Fruit fly (Drosophila melanogaster) whole organism, wandering third instar larva: ENCODE results near the gene CG31898.

Experiments
- Abd-B ChIP-seq: fragments of >200 bp; optimal IDR thresholded peaks from 2 replicates; lab custom pipeline; 2017; ENCODE audit warnings: missing biosample characterization, missing genetic modification characterization
- CG32264 ChIP-seq: fragments of 200-800 bp; sonication (Bioruptor generic); optimal IDR thresholded peaks from 2 replicates; lab custom pipeline; 2016; ENCODE audit warnings: missing biosample characterization, missing genetic modification characterization
- CG9705 ChIP-seq: fragments of 200-800 bp; sonication (Bioruptor generic); optimal IDR thresholded peaks from 2 replicates; lab custom pipeline; 2018; ENCODE audit warnings: missing biosample characterization, mild to moderate bottlenecking, missing genetic modification characterization
- CrebA ChIP-seq: fragments of 200-800 bp; sonication (Bioruptor generic); optimal IDR thresholded peaks from 2 replicates; lab custom pipeline; 2016; ENCODE audit warnings: missing biosample characterization, mild to moderate bottlenecking, missing genetic modification characterization, borderline replicate concordance
- Dfd ChIP-seq: fragments of >200 bp; optimal IDR thresholded peaks from 2 replicates; lab custom pipeline; 2017; ENCODE audit warnings: missing biosample characterization, missing genetic modification characterization
- Dif ChIP-seq: fragments of 200-275, 200-300 bp; sonication (Bioruptor generic); optimal IDR thresholded peaks from 2 replicates; lab custom pipeline; 2018; ENCODE audit warnings: missing biosample characterization, missing genetic modification characterization; ENCODE audit not compliant: partially characterized antibody
- GATAd ChIP-seq: sonication (Bioruptor generic); optimal IDR thresholded peaks from 2 replicates; lab custom pipeline; 2016; ENCODE audit warnings: missing biosample characterization, missing genetic modification characterization
- HLH106 ChIP-seq: fragments of 200-800 bp; optimal IDR thresholded peaks from 3 replicates; lab custom pipeline; 2019; ENCODE audit warnings: missing biosample characterization, mild to moderate bottlenecking, missing genetic modification characterization, moderate library complexity
- Hnf4 ChIP-seq: fragments of 200-800 bp; sonication (Bioruptor generic); optimal IDR thresholded peaks from 2 replicates; lab custom pipeline; 2016; ENCODE audit warnings: missing biosample characterization, mild to moderate bottlenecking, missing genetic modification characterization
- Hr78 ChIP-seq: fragments of >200 bp; optimal IDR thresholded peaks from 2 replicates; lab custom pipeline; 2017; ENCODE audit warnings: missing biosample characterization, missing genetic modification characterization
- Hr83 ChIP-seq: fragments of 200-300 bp; sonication (Bioruptor generic); optimal IDR thresholded peaks from 2 replicates; lab custom pipeline; 2016; ENCODE audit warnings: missing biosample characterization, mild to moderate bottlenecking, missing genetic modification characterization, moderate library complexity; ENCODE audit not compliant: poor library complexity, severe bottlenecking
- Jra ChIP-seq: sonication (Bioruptor generic); optimal IDR thresholded peaks from 2 replicates; lab custom pipeline; 2016; ENCODE audit warnings: missing biosample characterization, missing genetic modification characterization
- Mio ChIP-seq: sonication (Bioruptor generic); optimal IDR thresholded peaks from 2 replicates; lab custom pipeline; 2016; ENCODE audit warnings: missing biosample characterization, missing genetic modification characterization
- Myc ChIP-seq: fragments of >200 bp; optimal IDR thresholded peaks from 2 replicates; lab custom pipeline; 2017
- N ChIP-seq: fragments of >200 bp; optimal IDR thresholded peaks from 2 replicates; lab custom pipeline; 2018; ENCODE audit warnings: missing biosample characterization, missing external identifiers, missing genetic modification characterization
- OdsH ChIP-seq: fragments of 200-800 bp; sonication (Bioruptor generic); optimal IDR thresholded peaks from 2 replicates; lab custom pipeline; 2016; ENCODE audit warnings: missing biosample characterization, mild to moderate bottlenecking, missing genetic modification characterization
- Rel ChIP-seq, 2 experiments: fragments of 200-800 bp; sonication (Bioruptor generic) in 1 of 2; optimal IDR thresholded peaks; 2 replicates in 1 of 2; 3 replicates in 1 of 2; lab custom pipeline; 2016 to 2019; ENCODE audit warnings: mild to moderate bottlenecking in 2 of 2, missing biosample characterization in 2 of 2, missing genetic modification characterization in 2 of 2, moderate library complexity in 1 of 2
- Sp1 ChIP-seq: fragments of 200-800 bp; sonication (Bioruptor generic); optimal IDR thresholded peaks from 3 replicates; lab custom pipeline; 2019; ENCODE audit warnings: missing biosample characterization, mild to moderate bottlenecking, missing genetic modification characterization, moderate library complexity
- Vsx2 ChIP-seq: fragments of 200-300, 225-300 bp; sonication (Bioruptor generic); optimal IDR thresholded peaks from 2 replicates; lab custom pipeline; 2018; ENCODE audit warnings: missing biosample characterization, missing genetic modification characterization; ENCODE audit not compliant: partially characterized antibody
- br ChIP-seq: fragments of 200-800 bp; sonication (Bioruptor generic); optimal IDR thresholded peaks from 2 replicates; lab custom pipeline; 2016; ENCODE audit warnings: missing biosample characterization, missing genetic modification characterization
- brk ChIP-seq: fragments of 200-800 bp; sonication (Bioruptor generic); optimal IDR thresholded peaks from 2 replicates; lab custom pipeline; 2016; ENCODE audit warnings: missing biosample characterization, mild to moderate bottlenecking, missing genetic modification characterization
- dl ChIP-seq, 2 experiments: fragments of 175-275, 200-275 bp in 1 of 2; fragments of 200-275 bp in 1 of 2; sonication (Bioruptor generic); optimal IDR thresholded peaks; lab custom pipeline; 2018; ENCODE audit warnings: mild to moderate bottlenecking in 2 of 2, missing biosample characterization in 2 of 2, missing genetic modification characterization in 2 of 2, moderate library complexity in 2 of 2; ENCODE audit not compliant: partially characterized antibody in 2 of 2, insufficient read depth in 1 of 2
- dmrt93B ChIP-seq: fragments of 200-800 bp; sonication (Bioruptor generic); optimal IDR thresholded peaks from 2 replicates; lab custom pipeline; 2018; ENCODE audit warnings: missing biosample characterization, mild to moderate bottlenecking, missing genetic modification characterization
- dsf ChIP-seq: sonication (Bioruptor generic); optimal IDR thresholded peaks from 2 replicates; lab custom pipeline; 2016; ENCODE audit warnings: missing biosample characterization, missing genetic modification characterization, borderline replicate concordance
- ey ChIP-seq: fragments of 200-800 bp; sonication (Bioruptor generic); optimal IDR thresholded peaks from 2 replicates; lab custom pipeline; 2016; ENCODE audit warnings: missing biosample characterization, missing genetic modification characterization
- foxo ChIP-seq, 2 experiments: fragments of 200-800 bp; sonication (Bioruptor generic); optimal IDR thresholded peaks; 2 replicates in 1 of 2; 3 replicates in 1 of 2; lab custom pipeline; 2016 to 2017; ENCODE audit warnings: missing biosample characterization in 2 of 2, missing genetic modification characterization in 2 of 2
- fru ChIP-seq: fragments of 200-800 bp; sonication (Bioruptor generic); optimal IDR thresholded peaks from 3 replicates; lab custom pipeline; 2016; ENCODE audit warnings: missing biosample characterization, mild to moderate bottlenecking, missing genetic modification characterization
- h ChIP-seq: fragments of 200-800 bp; sonication (Bioruptor generic); optimal IDR thresholded peaks from 3 replicates; lab custom pipeline; 2016; ENCODE audit warnings: missing biosample characterization, mild to moderate bottlenecking, missing genetic modification characterization
- jim ChIP-seq: fragments of 175-275, 200-325 bp; sonication (Bioruptor generic); optimal IDR thresholded peaks from 2 replicates; lab custom pipeline; 2016; ENCODE audit warnings: missing biosample characterization, mild to moderate bottlenecking, missing genetic modification characterization
- lola ChIP-seq: fragments of >200 bp; optimal IDR thresholded peaks from 2 replicates; lab custom pipeline; 2017; ENCODE audit warnings: missing biosample characterization, missing genetic modification characterization
- pan ChIP-seq: fragments of >200 bp; optimal IDR thresholded peaks from 2 replicates; lab custom pipeline; 2017
- psq ChIP-seq: fragments of 200-800 bp; sonication (Bioruptor generic); optimal IDR thresholded peaks from 3 replicates; lab custom pipeline; 2017; ENCODE audit warnings: missing biosample characterization, mild to moderate bottlenecking, missing genetic modification characterization, moderate library complexity
- rgr ChIP-seq: fragments of 200-800 bp; sonication (Bioruptor generic); optimal IDR thresholded peaks from 3 replicates; lab custom pipeline; 2016; ENCODE audit warnings: missing biosample characterization, mild to moderate bottlenecking, missing genetic modification characterization
- sage ChIP-seq: fragments of 200-800 bp; sonication (Bioruptor generic); optimal IDR thresholded peaks from 2 replicates; lab custom pipeline; 2016; ENCODE audit warnings: missing biosample characterization, mild to moderate bottlenecking, missing genetic modification characterization
- sv ChIP-seq: fragments of 200-800 bp; sonication (Bioruptor generic); optimal IDR thresholded peaks from 3 replicates; lab custom pipeline; 2016; ENCODE audit warnings: missing biosample characterization, missing genetic modification characterization
- tai ChIP-seq: sonication (Bioruptor generic); optimal IDR thresholded peaks from 2 replicates; lab custom pipeline; 2016; ENCODE audit warnings: missing biosample characterization, missing genetic modification characterization
- usp ChIP-seq: fragments of >200 bp; optimal IDR thresholded peaks from 2 replicates; lab custom pipeline; 2017; ENCODE audit warnings: missing biosample characterization, missing genetic modification characterization
- woc ChIP-seq: sonication (Bioruptor generic); optimal IDR thresholded peaks from 2 replicates; lab custom pipeline; 2016; ENCODE audit warnings: missing biosample characterization, mild to moderate bottlenecking, missing genetic modification characterization

The CG31898 gene

DNA sequence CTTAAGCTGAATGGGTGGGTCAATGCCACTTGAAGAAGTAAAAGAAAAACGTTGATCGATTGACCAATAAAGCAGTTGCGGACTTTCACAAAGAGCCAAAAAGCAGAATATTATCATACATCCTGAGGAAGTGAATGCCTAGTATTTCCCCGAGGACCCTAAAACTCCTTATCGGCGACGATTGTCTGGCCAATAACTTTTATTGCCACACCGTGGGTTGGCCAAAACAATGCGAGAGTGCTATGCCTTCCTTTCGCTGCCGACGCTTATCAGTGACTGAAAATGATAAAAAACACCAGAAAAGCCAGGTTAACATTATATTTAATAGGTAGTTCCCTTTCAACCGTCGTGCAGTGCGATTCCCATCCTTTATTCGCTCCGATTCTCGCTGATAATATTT lies 48.4 kb upstream of the CG31898 start, which contains the start of gene Mur29B:
Mur29B (plus strand) TSS at position 324 of the 400 bp plus-strand sequence.
- TF ChIP-seq sv (GFP tag; lab: Kevin White, UChicago): no peak
- TF ChIP-seq CrebA (GFP tag; lab: Kevin White, UChicago): peak; percentile 22
- TF ChIP-seq jim (GFP tag; lab: Kevin White, UChicago): no peak
- peak; percentile 2 for TF ChIP-seq br (GFP tag; lab: Kevin White, UChicago)
- TF ChIP-seq Rel (GFP tag; optimal IDR thresholded peaks at IDR 0.05; lab: Kevin White, UChicago): no peak
- peak; percentile 92 for TF ChIP-seq Rel (tag; optimal IDR thresholded peaks at IDR 0.05; lab: Kevin White, UChicago)
- no peak for TF ChIP-seq sage (GFP tag; lab: Kevin White, UChicago)
- no peak for TF ChIP-seq Mio
- no peak for TF ChIP-seq foxo (GFP tag; optimal IDR thresholded peaks at IDR 0.05; lab: Kevin White, UChicago)
- TF ChIP-seq Hr83 (GFP tag; lab: Kevin White, UChicago): peak; percentile 29
- TF ChIP-seq N (GFP tag; lab: Kevin White, UChicago): no peak
- no peak for TF ChIP-seq HLH106 (tag; lab: Kevin White, UChicago)

DNA sequence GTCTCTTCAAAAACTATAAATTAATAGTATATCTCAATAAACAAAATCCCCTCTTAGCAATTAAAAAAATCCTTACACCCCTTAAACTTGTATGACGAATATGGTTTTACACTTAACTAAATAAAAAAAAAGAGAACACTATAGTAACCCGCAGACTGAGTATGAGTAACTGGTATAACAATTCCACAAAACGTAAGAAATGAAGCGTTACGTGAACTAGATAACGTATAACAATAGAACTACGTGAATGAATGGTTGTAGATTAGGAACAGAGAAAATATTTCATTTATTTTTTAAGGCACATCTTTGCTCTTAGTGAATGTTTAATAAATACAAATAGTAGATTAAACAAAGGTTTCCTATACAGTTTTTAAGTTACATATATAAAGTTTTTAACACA lies 44.8 kb upstream of the CG31898 start:
- TF ChIP-seq sage (GFP tag; lab: Kevin White, UChicago) (no peak), lola (GFP tag; lab: Kevin White, UChicago) (no peak), HLH106 (tag; lab: Kevin White, UChicago) (no peak), Dfd (GFP tag; lab: Kevin White, UChicago) (no peak), Dif (GFP tag; lab: Kevin White, UChicago) (no peak), N (GFP tag; lab: Kevin White, UChicago) (no peak), brk (GFP tag; lab: Kevin White, UChicago) (no peak), rgr (no peak)

DNA sequence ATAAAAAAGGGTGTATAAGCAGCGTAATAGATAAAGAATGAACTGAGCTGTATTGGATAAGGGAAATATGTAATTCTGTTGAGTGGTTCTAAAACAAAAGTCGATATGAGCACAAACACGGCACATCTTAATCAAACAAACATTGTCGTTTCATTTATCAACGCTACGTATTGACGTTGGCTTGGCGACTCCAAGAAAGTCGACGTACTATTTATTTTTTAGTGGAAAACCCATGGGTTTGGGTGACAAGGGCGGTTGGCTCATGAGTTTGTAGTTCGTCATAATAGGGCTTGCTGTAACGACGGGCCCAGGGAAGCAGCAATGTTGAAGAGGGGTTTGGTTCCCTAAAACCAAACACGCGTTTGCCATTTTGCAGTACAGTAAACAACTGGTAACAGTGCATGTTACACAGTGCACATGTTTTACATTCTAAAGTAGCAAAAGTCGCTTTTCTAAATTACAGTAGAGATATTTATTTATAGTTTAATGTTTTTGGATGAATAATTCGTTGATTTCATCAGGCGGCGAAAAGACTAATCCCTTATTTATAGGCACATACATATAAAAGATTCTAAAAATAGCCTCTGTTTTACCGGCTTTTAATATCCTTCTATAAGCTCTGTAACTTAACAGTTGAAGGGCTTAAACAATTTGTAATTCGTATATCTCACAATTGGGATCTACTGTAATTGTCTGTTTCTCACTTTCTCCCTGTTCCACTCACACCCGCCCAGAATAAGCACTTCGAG lies 38.8 kb upstream of the CG31898 start:
- peak; percentile 17 for TF ChIP-seq rgr
- no peak for TF ChIP-seq jim (GFP tag; lab: Kevin White, UChicago)
- no peak for TF ChIP-seq Dif (GFP tag; lab: Kevin White, UChicago)
- TF ChIP-seq CrebA (GFP tag; lab: Kevin White, UChicago): no peak
- peak; percentile 36 for TF ChIP-seq OdsH (GFP tag; lab: Kevin White, UChicago)
- TF ChIP-seq sv (GFP tag; lab: Kevin White, UChicago): no peak
- TF ChIP-seq Myc (lab: Kevin White, UChicago): no peak
- TF ChIP-seq N (GFP tag; lab: Kevin White, UChicago): no peak
- TF ChIP-seq woc (GFP tag; lab: Kevin White, UChicago): peak; percentile 35
- TF ChIP-seq Mio: no peak
- no peak for TF ChIP-seq CG32264 (GFP tag; lab: Kevin White, UChicago)
- peak; percentile 75 for TF ChIP-seq fru (GFP tag; lab: Kevin White, UChicago)
- peak; percentile 59 for TF ChIP-seq HLH106 (tag; lab: Kevin White, UChicago)
- TF ChIP-seq dmrt93B (GFP tag; lab: Kevin White, UChicago): peak; percentile 28
- TF ChIP-seq Jra (GFP tag; lab: Kevin White, UChicago): no peak
- TF ChIP-seq GATAd (GFP tag; lab: Kevin White, UChicago): no peak
- no peak for TF ChIP-seq Rel (GFP tag; optimal IDR thresholded peaks at IDR 0.05; lab: Kevin White, UChicago)
- TF ChIP-seq Rel (tag; optimal IDR thresholded peaks at IDR 0.05; lab: Kevin White, UChicago): no peak
- peak in 1 of 2 experiments; percentile 49 for TF ChIP-seq foxo (GFP tag; optimal IDR thresholded peaks at IDR 0.05; lab: Kevin White, UChicago)
- TF ChIP-seq Vsx2: no peak
- TF ChIP-seq Dfd (GFP tag; lab: Kevin White, UChicago): no peak
- peak; percentile 64 for TF ChIP-seq ey
- peak; percentile 46 for TF ChIP-seq br (GFP tag; lab: Kevin White, UChicago)
- peak; percentile 59 for TF ChIP-seq psq (GFP tag; lab: Kevin White, UChicago)
- TF ChIP-seq usp (GFP tag; lab: Kevin White, UChicago): no peak
- no peak for TF ChIP-seq lola (GFP tag; lab: Kevin White, UChicago)
- peak; percentile 33 for TF ChIP-seq Sp1 (GFP tag; lab: Kevin White, UChicago)
- TF ChIP-seq Hr83 (GFP tag; lab: Kevin White, UChicago): no peak
- no peak for TF ChIP-seq Abd-B (GFP tag; lab: Kevin White, UChicago)
- peak; percentile 7 for TF ChIP-seq CG9705 (GFP tag; lab: Kevin White, UChicago)
- no peak for TF ChIP-seq pan (lab: Kevin White, UChicago)
- no peak for TF ChIP-seq sage (GFP tag; lab: Kevin White, UChicago)
- peak; percentile 70 for TF ChIP-seq h (GFP tag; lab: Kevin White, UChicago)
- no peak for TF ChIP-seq Hr78 (GFP tag; lab: Kevin White, UChicago)
- TF ChIP-seq dsf (GFP tag; lab: Kevin White, UChicago): no peak
- TF ChIP-seq Hnf4 (GFP tag; lab: Kevin White, UChicago): peak; percentile 1
- no peak for TF ChIP-seq tai (GFP tag; lab: Kevin White, UChicago)
- no peak for TF ChIP-seq brk (GFP tag; lab: Kevin White, UChicago)
- TF ChIP-seq dl (GFP tag; optimal IDR thresholded peaks at IDR 0.05; lab: Kevin White, UChicago; ENCODE audit: insufficient read depth in 1 of 2, partially characterized antibody in 2 of 2): no peak
- TF ChIP-seq, all 38 proteins: peak for 14
